Fruit fly (Drosophila melanogaster) whole organism, embryonic: ENCODE measurements around the gene CG10761.

Experiments used
- Aef1 ChIP-seq: fragments of 200-800 bp; sonication (Bioruptor generic); IDR thresholded peaks from 3 replicates; pipeline ENCODE4 v1.3.6; 2022; ENCODE audit warnings: missing biosample characterization, missing genetic modification characterization
- Atf3 ChIP-seq: fragments of 200-800 bp; sonication (Bioruptor generic); optimal IDR thresholded peaks from 3 replicates; lab custom pipeline; 2016; ENCODE audit warnings: missing biosample characterization, missing genetic modification characterization
- Bgb ChIP-seq: fragments of 200-800 bp; sonication (Bioruptor generic); IDR thresholded peaks from 2 replicates; pipeline ENCODE4 v1.3.6; 2022; ENCODE audit warnings: missing biosample characterization, missing genetic modification characterization; ENCODE audit not compliant: partially characterized antibody
- C15 ChIP-seq: fragments of 200-800 bp; sonication (Bioruptor generic); IDR thresholded peaks from 3 replicates; pipeline ENCODE4 v1.3.6; 2022; ENCODE audit warnings: missing biosample characterization, missing genetic modification characterization
- CG11085 ChIP-seq: fragments of 200-800 bp; sonication (Bioruptor generic); IDR thresholded peaks from 2 replicates; pipeline ENCODE4 v1.3.6; 2022; ENCODE audit warnings: missing biosample characterization, missing genetic modification characterization
- CG12299 ChIP-seq: fragments of 200-800 bp; sonication (Bioruptor generic); optimal IDR thresholded peaks from 2 replicates; lab custom pipeline; 2018; ENCODE audit warnings: missing biosample characterization, mild to moderate bottlenecking, missing genetic modification characterization
- CG13624 ChIP-seq: fragments of 200-800 bp; sonication (Bioruptor generic); optimal IDR thresholded peaks from 2 replicates; lab custom pipeline; 2016; ENCODE audit warnings: missing biosample characterization, missing genetic modification characterization
- CG14965 ChIP-seq: fragments of 200-800 bp; sonication (Bioruptor generic); optimal IDR thresholded peaks from 2 replicates; lab custom pipeline; 2016; ENCODE audit warnings: missing biosample characterization, missing genetic modification characterization, borderline replicate concordance
- CG1529 ChIP-seq: fragments of 200-800 bp; sonication (Bioruptor generic); optimal IDR thresholded peaks from 3 replicates; lab custom pipeline; 2018; ENCODE audit warnings: missing biosample characterization, missing genetic modification characterization
- CG16779 ChIP-seq: fragments of 200-800 bp; sonication (Bioruptor generic); IDR thresholded peaks from 2 replicates; pipeline ENCODE4 v1.3.6; 2022; ENCODE audit warnings: missing biosample characterization, missing genetic modification characterization
- CG17361 ChIP-seq: fragments of 200-800 bp; sonication (Bioruptor generic); IDR thresholded peaks from 3 replicates; pipeline ENCODE4 v1.3.6; 2022; ENCODE audit warnings: missing biosample characterization, missing genetic modification characterization
- CG17829 ChIP-seq: fragments of 200-800 bp; optimal IDR thresholded peaks from 2 replicates; lab custom pipeline; 2019; ENCODE audit warnings: missing biosample characterization, mild to moderate bottlenecking, missing genetic modification characterization, moderate library complexity
- CG2120 ChIP-seq: fragments of 200-800 bp; sonication (Bioruptor generic); optimal IDR thresholded peaks from 3 replicates; lab custom pipeline; 2016; ENCODE audit warnings: missing biosample characterization, missing genetic modification characterization
- CG2199 ChIP-seq: fragments of 200-800 bp; sonication (Bioruptor generic); IDR thresholded peaks from 3 replicates; pipeline ENCODE4 v1.3.6; 2022; ENCODE audit warnings: missing biosample characterization, missing genetic modification characterization
- CG2889 ChIP-seq: fragments of 200-800 bp; sonication (Bioruptor generic); IDR thresholded peaks from 3 replicates; pipeline ENCODE4 v1.3.6; 2022; ENCODE audit warnings: missing biosample characterization, missing genetic modification characterization
- CG31224 ChIP-seq: fragments of 200-800 bp; sonication (Bioruptor generic); IDR thresholded peaks from 2 replicates; pipeline ENCODE4 v1.3.6; 2022; ENCODE audit warnings: missing biosample characterization, missing genetic modification characterization
- CG32532 ChIP-seq: fragments of 200-800 bp; sonication (Bioruptor generic); IDR thresholded peaks from 2 replicates; pipeline ENCODE4 v1.3.6; 2022; ENCODE audit warnings: missing biosample characterization, missing genetic modification characterization
- CG32767 ChIP-seq: fragments of 200-800 bp; sonication (Bioruptor generic); IDR thresholded peaks from 2 replicates; pipeline ENCODE4 v1.3.6; 2022; ENCODE audit warnings: missing biosample characterization, missing genetic modification characterization
- CG4282 ChIP-seq: fragments of 200-800 bp; sonication (Bioruptor generic); optimal IDR thresholded peaks from 2 replicates; lab custom pipeline; 2016; ENCODE audit warnings: missing biosample characterization, missing genetic modification characterization
- CG4424 ChIP-seq: fragments of 200-800 bp; sonication (Bioruptor generic); optimal IDR thresholded peaks from 3 replicates; lab custom pipeline; 2016; ENCODE audit warnings: missing biosample characterization, missing genetic modification characterization
- CG5953 ChIP-seq: fragments of 200-800 bp; sonication (Bioruptor generic); IDR thresholded peaks from 2 replicates; pipeline ENCODE4 v1.3.6; 2022; ENCODE audit warnings: missing biosample characterization, missing genetic modification characterization
- CG6254 ChIP-seq: fragments of 200-800 bp; sonication (Bioruptor generic); optimal IDR thresholded peaks from 3 replicates; lab custom pipeline; 2017; ENCODE audit warnings: mild to moderate bottlenecking, missing biosample characterization, missing genetic modification reagents, missing genetic modification characterization
- CG7271 ChIP-seq: fragments of 200-800 bp; sonication (Bioruptor generic); optimal IDR thresholded peaks from 2 replicates; lab custom pipeline; 2018; ENCODE audit warnings: missing biosample characterization, mild to moderate bottlenecking, missing genetic modification characterization, moderate library complexity
- CG7928 ChIP-seq: fragments of 200-800 bp; sonication (Bioruptor generic); optimal IDR thresholded peaks from 2 replicates; lab custom pipeline; 2017; ENCODE audit warnings: missing biosample characterization, mild to moderate bottlenecking, missing genetic modification characterization
- CG7987 ChIP-seq: fragments of 200-800 bp; sonication (Bioruptor generic); optimal IDR thresholded peaks from 2 replicates; lab custom pipeline; 2018; ENCODE audit warnings: missing biosample characterization, mild to moderate bottlenecking, missing genetic modification characterization, moderate library complexity
- CG8089 ChIP-seq: fragments of 200-800 bp; sonication (Bioruptor generic); optimal IDR thresholded peaks from 3 replicates; lab custom pipeline; 2016; ENCODE audit warnings: missing biosample characterization, missing genetic modification characterization
- CG8290 ChIP-seq, 3 experiments: fragments of 200-800 bp; sonication (Bioruptor generic); optimal IDR thresholded peaks; 2 replicates each; lab custom pipeline; 2016 to 2019; ENCODE audit warnings: missing biosample characterization in 3 of 3, missing genetic modification characterization in 3 of 3, mild to moderate bottlenecking in 2 of 3, moderate library complexity in 1 of 3
- CG8359 ChIP-seq: fragments of 200-800 bp; sonication (Bioruptor generic); optimal IDR thresholded peaks from 2 replicates; lab custom pipeline; 2017; ENCODE audit warnings: missing biosample characterization, mild to moderate bottlenecking, missing genetic modification characterization, borderline replicate concordance
- Dfd ChIP-seq, 2 experiments: fragments of >200 bp; optimal IDR thresholded peaks; 2 replicates each; lab custom pipeline; 2017; ENCODE audit warnings: missing biosample characterization in 2 of 2, missing genetic modification characterization in 2 of 2
- Fer2 ChIP-seq: fragments of 200-800 bp; sonication (Bioruptor generic); optimal IDR thresholded peaks from 2 replicates; lab custom pipeline; 2018; ENCODE audit warnings: missing biosample characterization, mild to moderate bottlenecking, missing genetic modification characterization, moderate library complexity
- Hand ChIP-seq: fragments of 200-800 bp; sonication (Bioruptor generic); optimal IDR thresholded peaks from 2 replicates; lab custom pipeline; 2017; ENCODE audit warnings: mild to moderate bottlenecking, missing biosample characterization, missing genetic modification reagents, missing genetic modification characterization
- Jarid2 ChIP-seq: fragments of 200-800 bp; sonication (Bioruptor generic); optimal IDR thresholded peaks from 3 replicates; lab custom pipeline; 2017; ENCODE audit warnings: mild to moderate bottlenecking, missing biosample characterization, missing genetic modification reagents, missing genetic modification characterization
- Max ChIP-seq: fragments of 200-800 bp; sonication (Bioruptor generic); optimal IDR thresholded peaks from 2 replicates; lab custom pipeline; 2016; ENCODE audit warnings: missing biosample characterization, mild to moderate bottlenecking, missing genetic modification characterization
- Ravus ChIP-seq: fragments of 200-800 bp; sonication (Bioruptor generic); IDR thresholded peaks from 2 replicates; pipeline ENCODE4 v1.3.6; 2022; ENCODE audit warnings: missing biosample characterization, missing genetic modification characterization
- Vsx1 ChIP-seq: fragments of 200-800 bp; sonication (Bioruptor generic); optimal IDR thresholded peaks from 2 replicates; lab custom pipeline; 2017; ENCODE audit warnings: missing biosample characterization, mild to moderate bottlenecking, missing genetic modification characterization, missing genetic modification reagents
- amos ChIP-seq: fragments of 200-800 bp; sonication (Bioruptor generic); IDR thresholded peaks from 2 replicates; pipeline ENCODE4 v1.3.6; 2022; ENCODE audit warnings: missing biosample characterization, missing genetic modification characterization; ENCODE audit not compliant: partially characterized antibody
- bbx ChIP-seq: fragments of 200-800 bp; sonication (Bioruptor generic); IDR thresholded peaks from 2 replicates; pipeline ENCODE4 v1.3.6; 2022; ENCODE audit warnings: missing biosample characterization, missing genetic modification characterization; ENCODE audit not compliant: partially characterized antibody
- br ChIP-seq: fragments of >200 bp; optimal IDR thresholded peaks from 2 replicates; lab custom pipeline; 2017
- disco-r ChIP-seq: fragments of 200-800 bp; sonication (Bioruptor generic); optimal IDR thresholded peaks from 2 replicates; lab custom pipeline; 2016; ENCODE audit warnings: missing biosample characterization, missing genetic modification characterization
- exex ChIP-seq: fragments of 200-800 bp; sonication (Bioruptor generic); optimal IDR thresholded peaks from 4 replicates; lab custom pipeline; 2018; ENCODE audit warnings: missing biosample characterization, mild to moderate bottlenecking, missing genetic modification characterization, moderate library complexity
- fd64A ChIP-seq: fragments of 200-800 bp; sonication (Bioruptor generic); optimal IDR thresholded peaks from 3 replicates; lab custom pipeline; 2018; ENCODE audit warnings: missing biosample characterization, mild to moderate bottlenecking, missing genetic modification characterization
- lilli ChIP-seq: fragments of 200-800 bp; sonication (Bioruptor generic); optimal IDR thresholded peaks from 3 replicates; lab custom pipeline; 2016; ENCODE audit warnings: missing biosample characterization, missing genetic modification characterization
- mam ChIP-seq: fragments of 200-800 bp; sonication (Bioruptor generic); optimal IDR thresholded peaks from 3 replicates; lab custom pipeline; 2016; ENCODE audit warnings: missing biosample characterization, missing genetic modification characterization
- otp ChIP-seq: fragments of 200-800 bp; sonication (Bioruptor generic); IDR thresholded peaks from 3 replicates; pipeline ENCODE4, ENCODE4 v1.3.6; 2022; ENCODE audit warnings: missing biosample characterization, missing genetic modification characterization
- pita ChIP-seq: fragments of 200-800 bp; sonication (Bioruptor generic); optimal IDR thresholded peaks from 2 replicates; lab custom pipeline; 2017; ENCODE audit warnings: missing biosample characterization, mild to moderate bottlenecking, missing genetic modification characterization
- stc ChIP-seq: fragments of 200-800 bp; sonication (Bioruptor generic); IDR thresholded peaks from 2 replicates; pipeline ENCODE4 v1.3.6; 2022; ENCODE audit warnings: missing biosample characterization, missing genetic modification characterization
- trh ChIP-seq: fragments of 200-800 bp; sonication (Bioruptor generic); optimal IDR thresholded peaks from 2 replicates; lab custom pipeline; 2016; ENCODE audit warnings: missing biosample characterization, missing genetic modification characterization
- vvl ChIP-seq: fragments of 200-800 bp; sonication (Bioruptor generic); IDR thresholded peaks from 2 replicates; pipeline ENCODE4 v1.3.6; 2022; ENCODE audit warnings: missing biosample characterization, missing genetic modification characterization
- wor ChIP-seq: fragments of 200-800 bp; sonication (Bioruptor generic); IDR thresholded peaks from 2 replicates; pipeline ENCODE4 v1.3.6; 2022; ENCODE audit warnings: missing biosample characterization, missing genetic modification characterization
- zen2 ChIP-seq: fragments of 200-800 bp; sonication (Bioruptor generic); IDR thresholded peaks from 3 replicates; pipeline ENCODE4 v1.3.6; 2022; ENCODE audit warnings: missing biosample characterization, missing genetic modification characterization; ENCODE audit not compliant: partially characterized antibody

Gene CG10761

dm6 chrX:8196598-8197228 is 34.1 kb upstream of the CG10761 start (continued):
- TF ChIP-seq CG8359 (GFP tag; lab: Kevin White, UChicago) = no peak
- no peak for TF ChIP-seq br
- TF ChIP-seq amos (GFP tag; lab: Robert Waterston, UW) = no peak
- no peak for TF ChIP-seq CG13624
- TF ChIP-seq CG2199 (GFP tag; lab: Robert Waterston, UW) = no peak
- no peak for TF ChIP-seq CG17361 (GFP tag; lab: Robert Waterston, UW)
- no peak for TF ChIP-seq mam (GFP tag; lab: Kevin White, UChicago)
- TF ChIP-seq CG2889 = peak; percentile 19; the same call in 1 of the 3 replicates
- no peak for TF ChIP-seq zen2 (GFP tag; lab: Robert Waterston, UW)
- no peak for TF ChIP-seq CG2120 (GFP tag; lab: Kevin White, UChicago)
- no peak for TF ChIP-seq CG31224 (GFP tag; lab: Robert Waterston, UW)
- no peak for TF ChIP-seq CG14965
- peak; percentile 20 for TF ChIP-seq CG1529
- TF ChIP-seq Dfd (GFP tag; optimal IDR thresholded peaks at IDR 0.05; lab: Kevin White, UChicago) = no peak
- TF ChIP-seq CG7928 (GFP tag; lab: Kevin White, UChicago) = no peak
- TF ChIP-seq CG17829 (tag; lab: Kevin White, UChicago) = peak; percentile 20
- TF ChIP-seq Vsx1 (GFP tag; lab: Kevin White, UChicago) = no peak
- TF ChIP-seq CG32767 (GFP tag; lab: Robert Waterston, UW) = peak; percentile 48; the same call in 1 of the 2 replicates
- no peak for TF ChIP-seq CG16779 (GFP tag; lab: Robert Waterston, UW)
- peak; percentile 67; the same call in 2 of the 3 replicates for TF ChIP-seq otp (GFP tag; lab: Robert Waterston, UW)
- no peak for TF ChIP-seq CG7271
- TF ChIP-seq Hand (GFP tag; lab: Kevin White, UChicago) = no peak
- peak; percentile 68 for TF ChIP-seq CG5953
- no peak for TF ChIP-seq CG8290 (GFP tag; optimal IDR thresholded peaks at IDR 0.05; lab: Kevin White, UChicago)
- peak in 1 of 2 experiments; percentile 73 for TF ChIP-seq CG8290 (tag; optimal IDR thresholded peaks at IDR 0.05; lab: Kevin White, UChicago)
- TF ChIP-seq CG4282 (GFP tag; lab: Kevin White, UChicago) = no peak
- TF ChIP-seq Jarid2 (GFP tag; lab: Kevin White, UChicago) = no peak
- peak; percentile 32 for TF ChIP-seq CG4424 (GFP tag; lab: Kevin White, UChicago)
- TF ChIP-seq exex (tag; lab: Kevin White, UChicago) = no peak
- no peak for TF ChIP-seq stc
- no peak for TF ChIP-seq Atf3
- no peak for TF ChIP-seq lilli (GFP tag; lab: Kevin White, UChicago)
- TF ChIP-seq CG8089 (GFP tag; lab: Kevin White, UChicago) = no peak
- TF ChIP-seq CG12299 = no peak
- no peak for TF ChIP-seq disco-r (GFP tag; lab: Kevin White, UChicago)
- TF ChIP-seq vvl (GFP tag; lab: Robert Waterston, UW) = peak; percentile 76
- TF ChIP-seq pita (GFP tag; lab: Kevin White, UChicago) = no peak
- TF ChIP-seq C15 = no peak
- TF ChIP-seq wor = peak; percentile 39; the same call in 1 of the 2 replicates
- TF ChIP-seq trh (GFP tag; lab: Kevin White, UChicago) = peak; percentile 11
- TF ChIP-seq CG32532 (GFP tag; lab: Robert Waterston, UW) = no peak
- TF ChIP-seq Ravus (GFP tag; lab: Robert Waterston, UW) = no peak
- no peak for TF ChIP-seq Bgb
- TF ChIP-seq CG11085 (GFP tag; lab: Robert Waterston, UW) = no peak
- no peak for TF ChIP-seq Fer2 (tag; lab: Kevin White, UChicago)
- no peak for TF ChIP-seq bbx (GFP tag; lab: Robert Waterston, UW)
- no peak for TF ChIP-seq CG7987 (GFP tag; lab: Kevin White, UChicago)
- TF ChIP-seq CG6254 (GFP tag; lab: Kevin White, UChicago) = peak; percentile 51
- TF ChIP-seq Max = no peak
- TF ChIP-seq Aef1 = peak; percentile 62; the same call in 2 of the 3 replicates
- no peak for TF ChIP-seq fd64A (GFP tag; lab: Kevin White, UChicago)
